Worm (Caenorhabditis elegans) whole organism, early embryonic: Measurements from ENCODE around the gene F18E9.7.

Experiments
- B0310.2 ChIP-seq: sonication (generic microtip); optimal IDR thresholded peaks from 2 replicates; lab custom pipeline; 2016; ENCODE audit warnings: mild to moderate bottlenecking, missing genetic modification characterization, missing compliant biosample characterization
- aly-1 ChIP-seq: sonication (generic microtip); optimal IDR thresholded peaks from 2 replicates; lab custom pipeline; 2016; ENCODE audit warnings: missing genetic modification characterization, missing compliant biosample characterization
- ama-1 ChIP-seq: fragments of 150-350 bp; optimal IDR thresholded peaks from 2 replicates; lab custom pipeline; 2014
- ceh-13 ChIP-seq: fragments of 200-800 bp; sonication (Bioruptor generic); optimal IDR thresholded peaks from 2 replicates; lab custom pipeline; 2018; ENCODE audit warnings: mild to moderate bottlenecking, missing genetic modification characterization, missing compliant biosample characterization
- ceh-36 ChIP-seq: sonication (generic microtip); optimal IDR thresholded peaks from 2 replicates; lab custom pipeline; 2016; ENCODE audit warnings: missing genetic modification characterization, inconsistent platforms, missing compliant biosample characterization
- hmbx-1 ChIP-seq: sonication (generic microtip); optimal IDR thresholded peaks from 2 replicates; lab custom pipeline; 2016; ENCODE audit warnings: mild to moderate bottlenecking, missing genetic modification characterization, missing compliant biosample characterization
- hmg-4 ChIP-seq: fragments of 200-800 bp; sonication (Bioruptor generic); optimal IDR thresholded peaks from 2 replicates; lab custom pipeline; 2018; ENCODE audit warnings: mild to moderate bottlenecking, missing genetic modification characterization, missing compliant biosample characterization
- sea-1 ChIP-seq: fragments of 200-800 bp; sonication (Bioruptor generic); conservative IDR thresholded peaks from 2 replicates; pipeline ENCODE4 v1.3.6; 2022; ENCODE audit warnings: missing genetic modification characterization, missing compliant biosample characterization
- tbx-37 ChIP-seq: fragments of 200-800 bp; sonication (Bioruptor generic); conservative IDR thresholded peaks from 2 replicates; pipeline ENCODE4 v1.3.6; 2022; ENCODE audit warnings: missing genetic modification reagents, missing genetic modification characterization, missing compliant biosample characterization

DNA sequence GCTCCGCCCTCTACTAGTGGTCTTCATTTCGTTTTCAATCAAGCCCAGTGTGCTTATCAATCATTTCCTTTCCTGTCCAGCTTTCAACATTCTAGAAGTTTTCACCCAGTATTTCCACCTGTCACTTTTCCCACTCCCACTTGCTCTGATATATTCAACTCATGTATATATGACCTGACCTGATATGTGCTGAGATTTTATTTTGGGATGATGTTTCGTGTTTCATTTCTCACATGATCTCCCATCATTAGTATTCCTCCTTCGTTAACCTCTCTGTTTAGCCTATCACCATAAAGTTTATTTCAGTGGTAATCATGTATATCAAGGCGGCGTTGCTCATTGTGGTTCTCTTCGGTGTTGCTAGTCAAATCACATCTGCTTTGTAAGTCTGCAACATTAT is 4.7 kb downstream of the F18E9.7 start, which contains the start of gene nlp-7:
- no peak for TF ChIP-seq sea-1 (GFP tag; lab: Robert Waterston, UW)
- TF ChIP-seq ama-1 (lab: Kevin White, UChicago): no peak
- no peak for TF ChIP-seq aly-1 (tag; lab: Kevin White, UChicago)
- no peak for TF ChIP-seq hmg-4 (GFP tag; lab: Kevin White, UChicago)
- no peak for TF ChIP-seq B0310.2 (tag; lab: Kevin White, UChicago)
- no peak for TF ChIP-seq ceh-13
- no peak for TF ChIP-seq hmbx-1 (tag; lab: Kevin White, UChicago)
- no peak for TF ChIP-seq ceh-36 (tag; lab: Kevin White, UChicago)
- no peak for TF ChIP-seq tbx-37
